Worm (Caenorhabditis elegans): ENCODE results near the gene vha-3.

The vha-3 gene

DNA sequence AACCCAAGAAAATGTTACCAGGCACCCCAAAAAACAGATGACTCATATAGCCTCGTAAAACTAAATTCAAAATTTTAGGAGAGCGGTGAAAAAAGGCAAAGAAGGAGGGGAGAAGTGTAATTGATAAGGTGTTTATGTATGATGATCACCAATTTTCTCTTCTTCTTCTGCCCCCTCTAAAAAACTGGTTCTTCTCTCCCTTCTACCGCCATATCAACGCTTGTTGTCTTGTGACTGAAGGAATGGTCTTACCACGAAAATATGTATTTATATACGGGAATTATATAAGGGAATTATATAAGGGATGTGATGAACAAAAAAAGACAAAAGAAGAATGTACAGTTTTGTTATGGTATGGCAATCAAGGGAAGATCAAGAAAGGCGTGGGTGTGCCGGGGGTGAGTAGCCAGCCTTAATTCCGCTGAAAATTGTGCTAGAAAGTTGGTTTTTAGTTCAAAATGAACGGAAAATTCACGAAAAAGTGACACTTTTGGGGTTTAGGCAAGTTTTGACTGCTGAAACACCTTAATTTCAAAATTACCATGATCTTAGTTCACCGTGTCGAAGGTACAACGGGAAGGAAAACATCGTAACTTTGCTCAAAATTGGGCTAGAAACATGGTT lies 34.3 kb downstream of the vha-3 start (continued):
- peak; percentile 63 for TF ChIP-seq snu-23 (GFP tag; optimal IDR thresholded peaks at IDR 0.05)
- no peak for TF ChIP-seq isw-1 (GFP tag; IDR thresholded peaks at IDR 0.05)
- TF ChIP-seq aly-2 (tag; optimal IDR thresholded peaks at IDR 0.05): no peak
- TF ChIP-seq nhr-12 (tag; optimal IDR thresholded peaks at IDR 0.05): no peak
- peak; percentile 63 for TF ChIP-seq tbx-2 (tag; optimal IDR thresholded peaks at IDR 0.05)
- no peak for TF ChIP-seq xbp-1 (tag; optimal IDR thresholded peaks at IDR 0.05)
- TF ChIP-seq hlh-4 (tag; optimal IDR thresholded peaks at IDR 0.05): no peak
- TF ChIP-seq nhr-71 (tag; optimal IDR thresholded peaks at IDR 0.05): peak; percentile 71
- TF ChIP-seq jun-1 (tag; optimal IDR thresholded peaks at IDR 0.05): no peak
- peak; percentile 82 for TF ChIP-seq nhr-85 (tag)
- no peak for TF ChIP-seq nhr-76 (tag; optimal IDR thresholded peaks at IDR 0.05)
- TF ChIP-seq snpc-4 (tag; optimal IDR thresholded peaks at IDR 0.05): no peak
- no peak for TF ChIP-seq pqm-1 (tag; optimal IDR thresholded peaks at IDR 0.05)
- TF ChIP-seq C04F5.9 (tag; optimal IDR thresholded peaks at IDR 0.05): no peak
- peak; percentile 35 for TF ChIP-seq vab-15 (tag; optimal IDR thresholded peaks at IDR 0.05)
- peak; percentile 23 for TF ChIP-seq mep-1 (tag; optimal IDR thresholded peaks at IDR 0.05)
- TF ChIP-seq unc-62 (GFP tag; optimal IDR thresholded peaks at IDR 0.05): no peak
- no peak for TF ChIP-seq F16B12.6 (tag; optimal IDR thresholded peaks at IDR 0.05)
- no peak for TF ChIP-seq mef-2 (tag; optimal IDR thresholded peaks at IDR 0.05)
- no peak for TF ChIP-seq rnt-1 (tag; optimal IDR thresholded peaks at IDR 0.05)
- TF ChIP-seq lin-15B (tag; optimal IDR thresholded peaks at IDR 0.05): no peak
- no peak for TF ChIP-seq C34B4.2 (tag; optimal IDR thresholded peaks at IDR 0.05)
- TF ChIP-seq ets-5 (GFP tag; IDR thresholded peaks at IDR 0.05): no peak
- TF ChIP-seq mdl-1 (tag; optimal IDR thresholded peaks at IDR 0.05): no peak
- no peak for TF ChIP-seq nhr-28 (tag; optimal IDR thresholded peaks at IDR 0.05)
- peak; percentile 32 for TF ChIP-seq nhr-47 (tag; optimal IDR thresholded peaks at IDR 0.05)
- TF ChIP-seq hpl-2 (GFP tag; optimal IDR thresholded peaks at IDR 0.05): no peak
- no peak for TF ChIP-seq pax-3 (tag; optimal IDR thresholded peaks at IDR 0.05)
- TF ChIP-seq zag-1 (tag; optimal IDR thresholded peaks at IDR 0.05): no peak
- TF ChIP-seq unc-86 (tag; optimal IDR thresholded peaks at IDR 0.05): no peak
- peak; percentile 3 to 11 for TF ChIP-seq efl-1 (optimal IDR thresholded peaks at IDR 0.05)
- TF ChIP-seq efl-1 (GFP tag; optimal IDR thresholded peaks at IDR 0.05 in 1 of 2): peak in 1 of 2 experiments; percentile 95
- no peak for TF ChIP-seq ces-1 (GFP tag; optimal IDR thresholded peaks at IDR 0.05)
- no peak for TF ChIP-seq pag-3 (tag; optimal IDR thresholded peaks at IDR 0.05; ENCODE audit: borderline replicate concordance, insufficient read depth)
- no peak for TF ChIP-seq sup-37 (GFP tag; optimal IDR thresholded peaks at IDR 0.05)
- TF ChIP-seq ceh-90 (tag; optimal IDR thresholded peaks at IDR 0.05): no peak
- peak; percentile 59 for TF ChIP-seq elt-2 (tag; optimal IDR thresholded peaks at IDR 0.05)
- no peak for TF ChIP-seq zip-4 (GFP tag; optimal IDR thresholded peaks at IDR 0.05)
- TF ChIP-seq nhr-11 (tag; optimal IDR thresholded peaks at IDR 0.05): no peak
- no peak for TF ChIP-seq egl-13 (tag; optimal IDR thresholded peaks at IDR 0.05)
- no peak for TF ChIP-seq lir-3 (tag; optimal IDR thresholded peaks at IDR 0.05; ENCODE audit: poor library complexity)
- TF ChIP-seq nhr-77 (tag; optimal IDR thresholded peaks at IDR 0.05): no peak
- no peak for TF ChIP-seq egl-27 (tag; optimal IDR thresholded peaks at IDR 0.05)
- TF ChIP-seq ceh-82 (tag; optimal IDR thresholded peaks at IDR 0.05): no peak
- peak; percentile 62 for TF ChIP-seq ama-1 (optimal IDR thresholded peaks at IDR 0.05)
- no peak for TF ChIP-seq ceh-8 (GFP tag; optimal IDR thresholded peaks at IDR 0.05)
- TF ChIP-seq aha-1 (tag; optimal IDR thresholded peaks at IDR 0.05): no peak
- peak; percentile 78 for TF ChIP-seq nhr-90 (tag; optimal IDR thresholded peaks at IDR 0.05; ENCODE audit: poor library complexity)
- peak; percentile 7 to 82 for TF ChIP-seq lin-35 (GFP tag; optimal IDR thresholded peaks at IDR 0.05)
- no peak for TF ChIP-seq fkh-8 (tag; optimal IDR thresholded peaks at IDR 0.05)
- peak; percentile 5 for TF ChIP-seq skn-1 (tag; optimal IDR thresholded peaks at IDR 0.05)
- TF ChIP-seq lin-14 (GFP tag; optimal IDR thresholded peaks at IDR 0.05): peak; percentile 60
- no peak for TF ChIP-seq unc-98 (GFP tag; IDR thresholded peaks at IDR 0.05)
- TF ChIP-seq tlp-1 (tag; optimal IDR thresholded peaks at IDR 0.05): no peak

Measured in whole organism, L1 larva.